Worm (Caenorhabditis elegans) whole organism, late embryonic: ENCODE results near the gene Y110A2AL.7.

Source experiments
- ceh-30 ChIP-seq: fragments of 150-350 bp; optimal IDR thresholded peaks from 2 replicates; lab custom pipeline; 2014; ENCODE audit warnings: missing biosample characterization, missing genetic modification characterization
- ets-4 ChIP-seq: sonication (generic microtip); optimal IDR thresholded peaks from 2 replicates; lab custom pipeline; 2016; ENCODE audit warnings: missing genetic modification characterization, missing compliant biosample characterization
- fkh-6 ChIP-seq: sonication (generic microtip); optimal IDR thresholded peaks from 2 replicates; lab custom pipeline; 2016; ENCODE audit warnings: missing genetic modification characterization, missing compliant biosample characterization
- hlh-13 ChIP-seq: fragments of 200-800 bp; sonication (Bioruptor generic); optimal IDR thresholded peaks from 2 replicates; lab custom pipeline; 2018; ENCODE audit warnings: mild to moderate bottlenecking, missing genetic modification characterization, missing compliant biosample characterization
- nhr-11 ChIP-seq: fragments of 150-350 bp; optimal IDR thresholded peaks from 2 replicates; lab custom pipeline; 2014; ENCODE audit warnings: missing biosample characterization, missing genetic modification characterization
- pha-4 ChIP-seq: fragments of 150-350 bp; optimal IDR thresholded peaks from 2 replicates; lab custom pipeline; 2018; ENCODE audit warnings: missing biosample characterization, missing genetic modification reagents, missing genetic modification characterization

DNA sequence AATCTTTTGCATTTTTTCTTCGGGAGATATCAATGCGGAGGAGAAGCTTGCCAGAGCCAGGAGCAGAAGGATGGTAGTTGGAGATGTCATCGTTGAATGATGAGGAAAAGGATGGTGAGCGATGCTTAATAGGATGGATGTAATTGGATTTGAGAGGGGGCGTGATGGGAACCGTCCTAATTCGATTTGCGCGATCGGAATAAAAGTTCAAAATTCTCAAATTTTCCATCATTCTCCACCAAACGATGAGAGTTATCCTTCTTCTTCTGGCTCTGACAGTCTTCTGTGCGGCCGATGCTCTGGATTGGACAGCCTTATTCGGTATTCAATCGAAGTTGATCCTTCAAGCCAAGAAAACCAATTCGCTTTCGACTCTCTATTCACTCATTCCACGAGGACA lies 18.8 kb downstream of the Y110A2AL.7 start, which contains the start of the genes K12H6.4 and K12H6.9:
- TF ChIP-seq ceh-30 (tag; lab: Kevin White, UChicago) = no peak
- TF ChIP-seq pha-4 = no peak
- no peak for TF ChIP-seq nhr-11
- TF ChIP-seq ets-4 (tag; lab: Kevin White, UChicago) = no peak
- TF ChIP-seq hlh-13 (GFP tag; lab: Kevin White, UChicago) = no peak
- TF ChIP-seq fkh-6 (tag; lab: Kevin White, UChicago) = no peak
